Worm (Caenorhabditis elegans): ENCODE data around the gene acdh-11.

ce11 chrIII:10600894-10601293 is 34.8 kb downstream of the acdh-11 start:
- TF ChIP-seq ZK546.5 (tag; optimal IDR thresholded peaks at IDR 0.05), result no peak
- TF ChIP-seq unc-62 (GFP tag; optimal IDR thresholded peaks at IDR 0.05), result no peak
- no peak for TF ChIP-seq ztf-11 (tag; optimal IDR thresholded peaks at IDR 0.05)
- no peak for TF ChIP-seq snpc-4 (tag; optimal IDR thresholded peaks at IDR 0.05)
- no peak for TF ChIP-seq lin-39 (tag; optimal IDR thresholded peaks at IDR 0.05)
